Fruit fly (Drosophila melanogaster): ENCODE measurements around the gene CG31678.
A peak's percentile ranks its signal among the peaks of the same experiment; 100 is the strongest.

Gene CG31678

dm6 chr2L:20675875-20676274 lies at the start of gene CG31678, which contains the start of gene IKKepsilon (continued):
- TF ChIP-seq CG16779 (GFP tag; IDR thresholded peaks at IDR 0.05) (no peak), CG5180 (GFP tag; optimal IDR thresholded peaks at IDR 0.05) (no peak), CG8388 (GFP tag; optimal IDR thresholded peaks at IDR 0.05) (no peak), CG4617 (GFP tag; optimal IDR thresholded peaks at IDR 0.05; ENCODE audit: borderline replicate concordance) (peak; percentile 95), MESR4 (GFP tag; optimal IDR thresholded peaks at IDR 0.05) (peak; percentile 46), cg (GFP tag; optimal IDR thresholded peaks at IDR 0.05) (no peak), CG13624 (GFP tag; optimal IDR thresholded peaks at IDR 0.05) (no peak), CG2202 (tag; optimal IDR thresholded peaks at IDR 0.05) (no peak), Oli (tag; optimal IDR thresholded peaks at IDR 0.05) (no peak), CG2712 (tag; optimal IDR thresholded peaks at IDR 0.05) (peak; percentile 58), unpg (GFP tag; optimal IDR thresholded peaks at IDR 0.05) (peak; percentile 35), CG15514 (GFP tag; optimal IDR thresholded peaks at IDR 0.05) (peak; percentile 58), Adf1 (GFP tag; IDR thresholded peaks at IDR 0.05) (no peak), Ets97D (GFP tag; optimal IDR thresholded peaks at IDR 0.05) (peak; percentile 26), CG14441 (GFP tag; IDR thresholded peaks at IDR 0.05) (no peak), mam (GFP tag; optimal IDR thresholded peaks at IDR 0.05) (peak; percentile 10), chinmo (GFP tag; IDR thresholded peaks at IDR 0.05; ENCODE audit: partially characterized antibody) (peak; percentile 86; the same call in 2 of the 4 replicates), otp (GFP tag; IDR thresholded peaks at IDR 0.05) (no peak), lmd (GFP tag; IDR thresholded peaks at IDR 0.05) (no peak; the same call in 1 of the 2 replicates), CG15601 (tag; optimal IDR thresholded peaks at IDR 0.05) (no peak), CG8924 (tag; optimal IDR thresholded peaks at IDR 0.05) (peak; percentile 39), CG4707 (GFP tag; optimal IDR thresholded peaks at IDR 0.05) (no peak), CG18011 (GFP tag; optimal IDR thresholded peaks at IDR 0.05) (no peak), prd (optimal IDR thresholded peaks at IDR 0.05) (no peak), prd (GFP tag; IDR thresholded peaks at IDR 0.05) (peak; percentile 28; the same call in 1 of the 3 replicates), H2.0 (GFP tag; IDR thresholded peaks at IDR 0.05) (no peak), vfl (GFP tag; optimal IDR thresholded peaks at IDR 0.05) (no peak), CG11093 (GFP tag; IDR thresholded peaks at IDR 0.05) (no peak), CG2116 (GFP tag; optimal IDR thresholded peaks at IDR 0.05) (peak; percentile 86), Opbp (GFP tag; IDR thresholded peaks at IDR 0.05; ENCODE audit: partially characterized antibody) (peak; percentile 89), sd (tag; optimal IDR thresholded peaks at IDR 0.05) (no peak), CG12299 (tag; optimal IDR thresholded peaks at IDR 0.05) (peak; percentile 21), bbx (GFP tag; IDR thresholded peaks at IDR 0.05; ENCODE audit: partially characterized antibody) (peak; percentile 87), D19B (GFP tag; optimal IDR thresholded peaks at IDR 0.05) (no peak), CG13287 (GFP tag; IDR thresholded peaks at IDR 0.05; ENCODE audit: partially characterized antibody) (peak; percentile 96), az2 (GFP tag; optimal IDR thresholded peaks at IDR 0.05) (peak; percentile 33), Sry-β (GFP tag; optimal IDR thresholded peaks at IDR 0.05) (peak; percentile 88), nerfin-2 (GFP tag; IDR thresholded peaks at IDR 0.05; ENCODE audit: partially characterized antibody) (peak; percentile 97), Doc3 (GFP tag; IDR thresholded peaks at IDR 0.05; ENCODE audit: partially characterized antibody) (peak; percentile 74), Six4 (GFP tag; optimal IDR thresholded peaks at IDR 0.05) (no peak), crol (GFP tag; IDR thresholded peaks at IDR 0.05) (no peak), Bgb (GFP tag; IDR thresholded peaks at IDR 0.05; ENCODE audit: partially characterized antibody) (peak; percentile 94), Ravus (GFP tag; IDR thresholded peaks at IDR 0.05) (no peak), CG10654 (GFP tag; optimal IDR thresholded peaks at IDR 0.05) (peak; percentile 11), grn (GFP tag; optimal IDR thresholded peaks at IDR 0.05) (no peak), grau (tag; optimal IDR thresholded peaks at IDR 0.05) (peak; percentile 58), CG6654 (GFP tag; optimal IDR thresholded peaks at IDR 0.05) (no peak), stwl (tag; optimal IDR thresholded peaks at IDR 0.05) (peak; percentile 63), Fer1 (GFP tag; optimal IDR thresholded peaks at IDR 0.05) (peak; percentile 43), Doc2 (GFP tag; IDR thresholded peaks at IDR 0.05) (no peak)

Data from whole organism, embryonic.